Fruit fly (Drosophila melanogaster): ENCODE data around the gene BtbVII.

DNA sequence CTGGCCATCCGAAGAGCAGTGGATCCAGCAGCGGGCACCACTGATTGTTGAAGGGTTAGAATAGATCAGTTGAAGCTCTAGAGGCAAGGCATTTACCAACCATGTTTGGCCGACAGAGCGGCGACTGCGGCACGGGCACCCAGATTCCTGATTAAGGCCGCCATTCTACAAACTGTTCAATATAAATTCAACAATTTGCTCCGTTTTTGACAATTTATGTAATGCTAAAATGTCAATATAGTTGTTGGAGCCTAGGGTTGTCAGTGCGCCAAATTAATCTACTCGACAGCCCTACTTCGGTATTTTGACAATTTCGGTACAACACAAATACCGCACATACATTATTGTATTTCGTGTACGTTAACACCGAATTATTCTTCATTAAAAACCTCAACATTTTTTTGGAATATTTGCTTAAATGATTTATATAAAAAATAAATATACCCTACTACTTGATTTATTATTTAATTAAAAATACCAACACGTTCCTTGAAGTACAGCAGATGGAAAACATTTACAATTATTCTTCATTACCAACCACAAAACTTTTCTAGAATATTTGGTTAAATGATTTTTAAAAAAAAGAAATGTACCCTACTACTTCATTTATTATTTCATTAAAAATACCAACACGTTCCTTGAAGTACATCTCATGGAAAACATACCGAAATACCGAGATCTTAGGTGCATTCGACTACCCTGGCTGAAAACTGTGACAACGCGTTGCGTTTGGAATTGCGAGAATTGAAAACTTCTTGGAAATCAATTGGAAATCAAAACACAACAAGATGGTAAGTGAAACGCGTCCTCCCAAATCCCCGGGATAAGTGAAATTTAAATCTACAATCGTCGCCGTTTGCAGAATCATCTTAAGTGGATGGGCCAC, 11.1 kb downstream of the BtbVII start, which contains the start of the genes ND-30 and CG15812:
- no peak for TF ChIP-seq CG8478 (optimal IDR thresholded peaks at IDR 0.05)
- TF ChIP-seq CTCF (optimal IDR thresholded peaks at IDR 0.05): no peak
